Fruit fly (Drosophila melanogaster) whole organism, embryonic: ENCODE results near the gene CG2124.

Experiments used
- Ada2b ChIP-seq: fragments of 200-800 bp; sonication (Bioruptor generic); IDR thresholded peaks from 2 replicates; pipeline ENCODE4 v1.3.6; 2022; ENCODE audit warnings: missing biosample characterization, missing genetic modification characterization
- Bteb2 ChIP-seq: fragments of 200-800 bp; sonication (Bioruptor generic); optimal IDR thresholded peaks from 2 replicates; lab custom pipeline; 2016; ENCODE audit warnings: missing biosample characterization, missing genetic modification characterization
- CG13123 ChIP-seq: fragments of 200-800 bp; sonication (Bioruptor generic); optimal IDR thresholded peaks from 2 replicates; lab custom pipeline; 2016; ENCODE audit warnings: missing biosample characterization, missing genetic modification characterization
- CG14860 ChIP-seq: fragments of 200-800 bp; sonication (Bioruptor generic); IDR thresholded peaks from 3 replicates; pipeline ENCODE4 v1.3.6; 2022; ENCODE audit warnings: missing biosample characterization, missing genetic modification characterization; ENCODE audit not compliant: partially characterized antibody
- CG1602 ChIP-seq: fragments of 200-800 bp; sonication (Bioruptor generic); optimal IDR thresholded peaks from 3 replicates; lab custom pipeline; 2016; ENCODE audit warnings: missing biosample characterization, missing genetic modification characterization
- CG17612 ChIP-seq: fragments of 200-800 bp; sonication (Bioruptor generic); IDR thresholded peaks from 2 replicates; pipeline ENCODE4 v1.3.6; 2022; ENCODE audit warnings: missing biosample characterization, missing genetic modification characterization
- CG2116 ChIP-seq: fragments of 200-800 bp; sonication (Bioruptor generic); optimal IDR thresholded peaks from 3 replicates; lab custom pipeline; 2018; ENCODE audit warnings: missing biosample characterization, mild to moderate bottlenecking, missing genetic modification characterization
- CG30431 ChIP-seq: fragments of 200-800 bp; sonication (Bioruptor generic); optimal IDR thresholded peaks from 2 replicates; lab custom pipeline; 2017; ENCODE audit warnings: missing biosample characterization, missing genetic modification characterization
- CG3065 ChIP-seq: fragments of 200-800 bp; sonication (Bioruptor generic); optimal IDR thresholded peaks from 2 replicates; lab custom pipeline; 2016; ENCODE audit warnings: missing biosample characterization, missing genetic modification characterization
- CG32767 ChIP-seq: fragments of 200-800 bp; sonication (Bioruptor generic); IDR thresholded peaks from 2 replicates; pipeline ENCODE4 v1.3.6; 2022; ENCODE audit warnings: missing biosample characterization, missing genetic modification characterization
- CG3281 ChIP-seq: fragments of 200-800 bp; sonication (Bioruptor generic); optimal IDR thresholded peaks from 3 replicates; lab custom pipeline; 2017; ENCODE audit warnings: missing biosample characterization, mild to moderate bottlenecking, missing genetic modification characterization
- CG33213 ChIP-seq: fragments of 200-800 bp; sonication (Bioruptor generic); optimal IDR thresholded peaks from 3 replicates; lab custom pipeline; 2016; ENCODE audit warnings: missing biosample characterization, missing genetic modification characterization
- CG34376 ChIP-seq: fragments of 200-800 bp; sonication (Bioruptor generic); optimal IDR thresholded peaks from 2 replicates; lab custom pipeline; 2018; ENCODE audit warnings: missing biosample characterization, mild to moderate bottlenecking, missing genetic modification characterization
- CG4328 ChIP-seq: fragments of 200-800 bp; sonication (Bioruptor generic); optimal IDR thresholded peaks from 3 replicates; lab custom pipeline; 2017; ENCODE audit warnings: missing biosample characterization, missing genetic modification reagents, missing genetic modification characterization
- CG5245 ChIP-seq: fragments of 200-800 bp; sonication (Bioruptor generic); optimal IDR thresholded peaks from 3 replicates; lab custom pipeline; 2016; ENCODE audit warnings: missing biosample characterization, missing genetic modification characterization
- CG5953 ChIP-seq: fragments of 200-800 bp; sonication (Bioruptor generic); IDR thresholded peaks from 2 replicates; pipeline ENCODE4 v1.3.6; 2022; ENCODE audit warnings: missing biosample characterization, missing genetic modification characterization
- CG6175 ChIP-seq: fragments of 200-800 bp; sonication (Bioruptor generic); IDR thresholded peaks from 3 replicates; pipeline ENCODE4 v1.3.6; 2022; ENCODE audit warnings: missing biosample characterization, missing genetic modification characterization
- CG6765 ChIP-seq: fragments of 200-800 bp; sonication (Bioruptor generic); optimal IDR thresholded peaks from 3 replicates; lab custom pipeline; 2017; ENCODE audit warnings: missing biosample characterization, mild to moderate bottlenecking, missing genetic modification characterization
- CG7556 ChIP-seq: fragments of 200-800 bp; sonication (Bioruptor generic); optimal IDR thresholded peaks from 2 replicates; lab custom pipeline; 2017; ENCODE audit warnings: missing biosample characterization, mild to moderate bottlenecking, missing genetic modification characterization
- CG8281 ChIP-seq: fragments of 200-800 bp; sonication (Bioruptor generic); optimal IDR thresholded peaks from 2 replicates; lab custom pipeline; 2018; ENCODE audit warnings: missing biosample characterization, mild to moderate bottlenecking, missing genetic modification characterization, moderate library complexity
- CG9215 ChIP-seq: fragments of 200-800 bp; sonication (Bioruptor generic); IDR thresholded peaks from 2 replicates; pipeline ENCODE4 v1.3.6; 2022; ENCODE audit warnings: missing biosample characterization, missing genetic modification characterization
- CrebB ChIP-seq: fragments of 200-800 bp; sonication (Bioruptor generic); optimal IDR thresholded peaks from 3 replicates; lab custom pipeline; 2018; ENCODE audit warnings: missing biosample characterization, mild to moderate bottlenecking, missing genetic modification characterization
- D19A ChIP-seq: fragments of 200-800 bp; optimal IDR thresholded peaks from 3 replicates; lab custom pipeline; 2019; ENCODE audit warnings: missing biosample characterization, mild to moderate bottlenecking, missing genetic modification characterization, moderate library complexity
- Dp ChIP-seq: fragments of 200-800 bp; sonication (Bioruptor generic); optimal IDR thresholded peaks from 2 replicates; lab custom pipeline; 2018; ENCODE audit warnings: missing biosample characterization, mild to moderate bottlenecking, missing genetic modification characterization, moderate library complexity
- Hr51 ChIP-seq, 2 experiments: fragments of 200-800 bp; sonication (Bioruptor generic); optimal IDR thresholded peaks; 2 replicates in 1 of 2; 3 replicates in 1 of 2; lab custom pipeline; 2016 to 2018; ENCODE audit warnings: missing biosample characterization in 2 of 2, missing genetic modification characterization in 2 of 2, mild to moderate bottlenecking in 1 of 2, moderate library complexity in 1 of 2
- Lim3 ChIP-seq: fragments of 200-800 bp; sonication (Bioruptor generic); IDR thresholded peaks from 2 replicates; pipeline ENCODE4 v1.3.6; 2022; ENCODE audit warnings: missing biosample characterization, missing genetic modification characterization
- NC2β ChIP-seq: fragments of 200-800 bp; sonication (Bioruptor generic); optimal IDR thresholded peaks from 2 replicates; lab custom pipeline; 2016; ENCODE audit warnings: missing biosample characterization, missing genetic modification characterization
- Nf-YC ChIP-seq: fragments of 200-800 bp; optimal IDR thresholded peaks from 3 replicates; lab custom pipeline; 2019; ENCODE audit warnings: missing biosample characterization, mild to moderate bottlenecking, missing genetic modification characterization, moderate library complexity
- NfI ChIP-seq: fragments of 200-800 bp; sonication (Bioruptor generic); optimal IDR thresholded peaks from 3 replicates; lab custom pipeline; 2018; ENCODE audit warnings: missing biosample characterization, mild to moderate bottlenecking, missing genetic modification characterization, moderate library complexity
- Optix ChIP-seq: fragments of 200-800 bp; sonication (Bioruptor generic); IDR thresholded peaks from 3 replicates; pipeline ENCODE4 v1.3.6; 2022; ENCODE audit warnings: missing biosample characterization, missing genetic modification characterization
- Ravus ChIP-seq: fragments of 200-800 bp; sonication (Bioruptor generic); IDR thresholded peaks from 2 replicates; pipeline ENCODE4 v1.3.6; 2022; ENCODE audit warnings: missing biosample characterization, missing genetic modification characterization
- Tbp ChIP-seq: fragments of >200 bp; optimal IDR thresholded peaks from 2 replicates; lab custom pipeline; 2018; ENCODE audit warnings: missing biosample characterization, missing genetic modification characterization
- ara ChIP-seq: fragments of 200-800 bp; sonication (Bioruptor generic); IDR thresholded peaks from 2 replicates; pipeline ENCODE4 v1.3.6; 2022; ENCODE audit warnings: missing biosample characterization, missing genetic modification characterization
- cas ChIP-seq: fragments of 200-800 bp; sonication (Bioruptor generic); IDR thresholded peaks from 2 replicates; pipeline ENCODE4 v1.3.6; 2022; ENCODE audit warnings: missing biosample characterization, missing genetic modification characterization
- chn ChIP-seq: fragments of 200-800 bp; sonication (Bioruptor generic); optimal IDR thresholded peaks from 2 replicates; lab custom pipeline; 2016; ENCODE audit warnings: missing biosample characterization, missing genetic modification characterization
- disco-r ChIP-seq: fragments of 200-800 bp; sonication (Bioruptor generic); optimal IDR thresholded peaks from 2 replicates; lab custom pipeline; 2016; ENCODE audit warnings: missing biosample characterization, missing genetic modification characterization
- fd102C ChIP-seq: fragments of 200-800 bp; sonication (Bioruptor generic); optimal IDR thresholded peaks from 2 replicates; lab custom pipeline; 2018; ENCODE audit warnings: missing biosample characterization, mild to moderate bottlenecking, missing genetic modification characterization, moderate library complexity
- hth ChIP-seq: fragments of >200 bp; optimal IDR thresholded peaks from 2 replicates; lab custom pipeline; 2017; ENCODE audit warnings: inconsistent platforms
- jing ChIP-seq: fragments of 200-800 bp; sonication (Bioruptor generic); optimal IDR thresholded peaks from 2 replicates; lab custom pipeline; 2018; ENCODE audit warnings: missing biosample characterization, mild to moderate bottlenecking, missing genetic modification characterization
- knrl ChIP-seq: fragments of 200-800 bp; sonication (Bioruptor generic); IDR thresholded peaks from 3 replicates; pipeline ENCODE4 v1.3.6; 2022; ENCODE audit warnings: missing biosample characterization, missing genetic modification characterization; ENCODE audit not compliant: partially characterized antibody
- lilli ChIP-seq: fragments of 200-800 bp; sonication (Bioruptor generic); optimal IDR thresholded peaks from 3 replicates; lab custom pipeline; 2016; ENCODE audit warnings: missing biosample characterization, missing genetic modification characterization
- nerfin-2 ChIP-seq: fragments of 200-800 bp; sonication (Bioruptor generic); IDR thresholded peaks from 2 replicates; pipeline ENCODE4 v1.3.6; 2022; ENCODE audit warnings: missing biosample characterization, missing genetic modification characterization; ENCODE audit not compliant: partially characterized antibody
- nmo ChIP-seq: fragments of 200-800 bp; sonication (Bioruptor generic); optimal IDR thresholded peaks from 2 replicates; lab custom pipeline; 2018; ENCODE audit warnings: missing biosample characterization, mild to moderate bottlenecking, missing genetic modification characterization, moderate library complexity
- onecut ChIP-seq: fragments of 200-800 bp; sonication (Bioruptor generic); IDR thresholded peaks from 2 replicates; pipeline ENCODE4 v1.3.6; 2022; ENCODE audit warnings: missing biosample characterization, missing genetic modification characterization
- org-1 ChIP-seq: fragments of 200-800 bp; sonication (Bioruptor generic); optimal IDR thresholded peaks from 2 replicates; lab custom pipeline; 2017; ENCODE audit warnings: missing biosample characterization, missing genetic modification characterization
- pzg ChIP-seq: fragments of 200-800 bp; sonication (Bioruptor generic); optimal IDR thresholded peaks from 3 replicates; lab custom pipeline; 2018; ENCODE audit warnings: missing biosample characterization, mild to moderate bottlenecking, missing genetic modification characterization, moderate library complexity
- sim ChIP-seq: fragments of 200-800 bp; sonication (Bioruptor generic); IDR thresholded peaks from 2 replicates; pipeline ENCODE4 v1.3.6; 2022; ENCODE audit warnings: missing biosample characterization, missing genetic modification characterization
- slbo ChIP-seq: fragments of 200-800 bp; sonication (Bioruptor generic); IDR thresholded peaks from 2 replicates; pipeline ENCODE4 v1.3.6; 2022; ENCODE audit warnings: missing biosample characterization, missing genetic modification characterization
- zen ChIP-seq: fragments of 200-800 bp; sonication (Bioruptor generic); optimal IDR thresholded peaks from 3 replicates; lab custom pipeline; 2018; ENCODE audit warnings: missing biosample characterization, mild to moderate bottlenecking, missing genetic modification characterization, moderate library complexity
- zfh1 ChIP-seq: fragments of 200-800 bp; sonication (Bioruptor generic); IDR thresholded peaks from 3 replicates; pipeline ENCODE4 v1.3.6; 2022; ENCODE audit warnings: missing biosample characterization, missing genetic modification characterization

The CG2124 gene

dm6 chrX:10547070-10547856 lies 48.7 kb upstream of the CG2124 start (continued):
- TF ChIP-seq nerfin-2 (GFP tag; lab: Robert Waterston, UW) (no peak), CG8281 (tag; lab: Kevin White, UChicago) (peak; percentile 72), CG7556 (GFP tag; lab: Kevin White, UChicago) (peak; percentile 91), CG6765 (GFP tag; lab: Kevin White, UChicago) (peak; percentile 78), CG5953 (peak; percentile 88), disco-r (GFP tag; lab: Kevin White, UChicago) (peak; percentile 69), CrebB (tag; lab: Kevin White, UChicago) (peak; percentile 62), Lim3 (GFP tag; lab: Robert Waterston, UW) (peak; percentile 86), CG1602 (GFP tag; lab: Kevin White, UChicago) (peak; percentile 88), Optix (GFP tag; lab: Robert Waterston, UW) (peak; percentile 88), Bteb2 (GFP tag; lab: Kevin White, UChicago) (peak; percentile 65), CG9215 (no peak; the same call in 1 of the 2 replicates), CG13123 (peak; percentile 56), lilli (GFP tag; lab: Kevin White, UChicago) (peak; percentile 84), zen (peak; percentile 67), hth (lab: Kevin White, UChicago) (no peak), cas (GFP tag; lab: Robert Waterston, UW) (no peak), CG6175 (GFP tag; lab: Robert Waterston, UW) (peak; percentile 56), slbo (GFP tag; lab: Robert Waterston, UW) (peak; percentile 77), NC2β (GFP tag; lab: Kevin White, UChicago) (peak; percentile 73), D19A (tag; lab: Kevin White, UChicago) (peak; percentile 85), onecut (GFP tag; lab: Robert Waterston, UW) (peak; percentile 83), CG3281 (peak; percentile 85), CG2116 (GFP tag; lab: Kevin White, UChicago) (peak; percentile 54), pzg (GFP tag; lab: Kevin White, UChicago) (no peak), Hr51 (GFP tag; optimal IDR thresholded peaks at IDR 0.05; lab: Kevin White, UChicago) (peak; percentile 73 to 95), nmo (GFP tag; lab: Kevin White, UChicago) (peak; percentile 96), Tbp (GFP tag; lab: Kevin White, UChicago) (no peak), Ravus (peak; percentile 71), CG34376 (peak; percentile 27), CG30431 (peak; percentile 74), CG14860 (no peak), CG33213 (GFP tag; lab: Kevin White, UChicago) (peak; percentile 80), Ada2b (GFP tag; lab: Robert Waterston, UW) (peak; percentile 88), NfI (peak; percentile 88), knrl (GFP tag; lab: Robert Waterston, UW) (no peak), fd102C (GFP tag; lab: Kevin White, UChicago) (no peak), Nf-YC (peak; percentile 71), chn (peak; percentile 89), Dp (GFP tag; lab: Kevin White, UChicago) (no peak), ara (GFP tag; lab: Robert Waterston, UW) (peak; percentile 94), jing (GFP tag; lab: Kevin White, UChicago) (peak; percentile 92), CG4328 (peak; percentile 64), CG3065 (peak; percentile 26), zfh1 (GFP tag; lab: Robert Waterston, UW) (peak; percentile 91), sim (GFP tag; lab: Robert Waterston, UW) (peak; percentile 78), CG17612 (GFP tag; lab: Robert Waterston, UW) (peak; percentile 75), org-1 (peak; percentile 90), CG5245 (GFP tag; lab: Kevin White, UChicago) (peak; percentile 78), CG32767 (GFP tag; lab: Robert Waterston, UW) (peak; percentile 86)
